Comparison of ENCODE assay signal across 1 fruit fly cellular context in genomic region chrX:6376748-6377147, dm6.
A peak's percentile ranks its signal among the peaks of the same experiment; 100 is the strongest.
TF ChIP-seq lines count a peak whose summit lies in the region.

No protein-coding gene starts in this region.

TF ChIP-seq in whole organism, embryonic, 481 proteins besides CTCF, POLR2A, EP300 and RAD21 (continued from another document):
- TF ChIP-seq CG10321 (GFP tag; IDR thresholded peaks at IDR 0.05; lab: Robert Waterston, UW) (no peak), CG32532 (GFP tag; IDR thresholded peaks at IDR 0.05; lab: Robert Waterston, UW) (no peak), CG11398 (GFP tag; optimal IDR thresholded peaks at IDR 0.05; lab: Kevin White, UChicago) (no peak), CG17361 (GFP tag; IDR thresholded peaks at IDR 0.05; lab: Robert Waterston, UW) (no peak), CG8478 (optimal IDR thresholded peaks at IDR 0.05; lab: Kevin White, UChicago) (no peak), slp2 (GFP tag; optimal IDR thresholded peaks at IDR 0.05; lab: Kevin White, UChicago) (no peak), croc (GFP tag; conservative IDR thresholded peaks at IDR 0.05; lab: Robert Waterston, UW) (no peak), chinmo (GFP tag; IDR thresholded peaks at IDR 0.05; lab: Robert Waterston, UW; ENCODE audit: partially characterized antibody) (no peak), HLH4C (GFP tag; IDR thresholded peaks at IDR 0.05; lab: Robert Waterston, UW; ENCODE audit: partially characterized antibody) (no peak), CG3838 (GFP tag; optimal IDR thresholded peaks at IDR 0.05; lab: Kevin White, UChicago) (no peak), Fer1 (GFP tag; optimal IDR thresholded peaks at IDR 0.05; lab: Kevin White, UChicago) (peak; percentile 40), ftz-f1 (GFP tag; optimal IDR thresholded peaks at IDR 0.05; lab: Kevin White, UChicago) (no peak), Nf-YB (GFP tag; optimal IDR thresholded peaks at IDR 0.05; lab: Kevin White, UChicago) (no peak), CG2889 (GFP tag; IDR thresholded peaks at IDR 0.05; lab: Robert Waterston, UW) (no peak), crol (GFP tag; IDR thresholded peaks at IDR 0.05; lab: Robert Waterston, UW) (no peak), Max (GFP tag; optimal IDR thresholded peaks at IDR 0.05; lab: Kevin White, UChicago) (no peak), Xbp1 (GFP tag; optimal IDR thresholded peaks at IDR 0.05; lab: Kevin White, UChicago) (peak; percentile 6), lola (GFP tag; optimal IDR thresholded peaks at IDR 0.05; lab: Kevin White, UChicago) (no peak), MTF-1 (GFP tag; optimal IDR thresholded peaks at IDR 0.05; lab: Kevin White, UChicago; ENCODE audit: borderline replicate concordance) (no peak), org-1 (GFP tag; optimal IDR thresholded peaks at IDR 0.05; lab: Kevin White, UChicago) (no peak), ash1 (GFP tag; optimal IDR thresholded peaks at IDR 0.05; lab: Kevin White, UChicago) (no peak), jumu (GFP tag; optimal IDR thresholded peaks at IDR 0.05; lab: Kevin White, UChicago) (no peak), Doc2 (GFP tag; IDR thresholded peaks at IDR 0.05; lab: Robert Waterston, UW) (no peak), TFAM (GFP tag; optimal IDR thresholded peaks at IDR 0.05; lab: Kevin White, UChicago) (no peak), hkb (optimal IDR thresholded peaks at IDR 0.05; lab: Kevin White, UChicago) (no peak), hkb (GFP tag; IDR thresholded peaks at IDR 0.05; lab: Robert Waterston, UW) (no peak), Trl (optimal IDR thresholded peaks at IDR 0.05; lab: Kevin White, UChicago) (no peak), Trl (GFP tag; optimal IDR thresholded peaks at IDR 0.05; lab: Kevin White, UChicago) (no peak), tin (GFP tag; optimal IDR thresholded peaks at IDR 0.05; lab: Kevin White, UChicago) (no peak), Opbp (GFP tag; IDR thresholded peaks at IDR 0.05; lab: Robert Waterston, UW; ENCODE audit: partially characterized antibody) (no peak), scrt (GFP tag; optimal IDR thresholded peaks at IDR 0.05; lab: Kevin White, UChicago) (peak; percentile 1), CG34224 (GFP tag; IDR thresholded peaks at IDR 0.05; lab: Robert Waterston, UW; ENCODE audit: partially characterized antibody) (no peak), Eip74EF (GFP tag; optimal IDR thresholded peaks at IDR 0.05; lab: Kevin White, UChicago) (no peak), Six4 (GFP tag; optimal IDR thresholded peaks at IDR 0.05; lab: Kevin White, UChicago) (no peak), H15 (GFP tag; IDR thresholded peaks at IDR 0.05; lab: Robert Waterston, UW) (no peak), disco-r (GFP tag; optimal IDR thresholded peaks at IDR 0.05; lab: Kevin White, UChicago) (no peak), CG4820 (GFP tag; optimal IDR thresholded peaks at IDR 0.05; lab: Kevin White, UChicago) (no peak), CG10209 (GFP tag; optimal IDR thresholded peaks at IDR 0.05; lab: Kevin White, UChicago) (peak; percentile 14), onecut (GFP tag; IDR thresholded peaks at IDR 0.05; lab: Robert Waterston, UW) (no peak), CG10431 (GFP tag; optimal IDR thresholded peaks at IDR 0.05; lab: Kevin White, UChicago) (no peak), stc (GFP tag; IDR thresholded peaks at IDR 0.05; lab: Robert Waterston, UW) (0 out of 2 replicates have a peak, but pooled peaks have one; percentile 14), CG2678 (tag; optimal IDR thresholded peaks at IDR 0.05; lab: Kevin White, UChicago) (peak; percentile 50), Rfx (GFP tag; IDR thresholded peaks at IDR 0.05; lab: Robert Waterston, UW) (no peak), CG7928 (GFP tag; optimal IDR thresholded peaks at IDR 0.05; lab: Kevin White, UChicago) (no peak), CG13624 (GFP tag; optimal IDR thresholded peaks at IDR 0.05; lab: Kevin White, UChicago) (no peak), unc-4 (GFP tag; IDR thresholded peaks at IDR 0.05; lab: Robert Waterston, UW; ENCODE audit: partially characterized antibody) (no peak), CG15011 (GFP tag; optimal IDR thresholded peaks at IDR 0.05; lab: Kevin White, UChicago) (no peak), CG7786 (GFP tag; optimal IDR thresholded peaks at IDR 0.05; lab: Kevin White, UChicago) (peak; percentile 17), CG11560 (tag; IDR thresholded peaks at IDR 0.05; lab: Robert Waterston, UW) (no peak), tgo (GFP tag; IDR thresholded peaks at IDR 0.05; lab: Robert Waterston, UW) (peak; percentile 26; the same call in 1 of the 3 replicates), CG4707 (GFP tag; optimal IDR thresholded peaks at IDR 0.05; lab: Kevin White, UChicago) (no peak), CG17568 (GFP tag; optimal IDR thresholded peaks at IDR 0.05; lab: Kevin White, UChicago) (no peak), CG9817 (tag; optimal IDR thresholded peaks at IDR 0.05; lab: Kevin White, UChicago) (no peak), CG8388 (GFP tag; optimal IDR thresholded peaks at IDR 0.05; lab: Kevin White, UChicago) (no peak), Oli (tag; optimal IDR thresholded peaks at IDR 0.05; lab: Kevin White, UChicago) (peak; percentile 26), cas (GFP tag; IDR thresholded peaks at IDR 0.05; lab: Robert Waterston, UW) (no peak), CG15514 (GFP tag; optimal IDR thresholded peaks at IDR 0.05; lab: Kevin White, UChicago) (no peak), CG18619 (GFP tag; optimal IDR thresholded peaks at IDR 0.05; lab: Kevin White, UChicago) (no peak), ase (GFP tag; IDR thresholded peaks at IDR 0.05; lab: Robert Waterston, UW) (no peak), p53 (GFP tag; optimal IDR thresholded peaks at IDR 0.05; lab: Kevin White, UChicago) (no peak), CG6689 (GFP tag; IDR thresholded peaks at IDR 0.05; lab: Robert Waterston, UW) (no peak), caup (GFP tag; optimal IDR thresholded peaks at IDR 0.05; lab: Kevin White, UChicago; ENCODE audit: severe bottlenecking) (no peak), CG7963 (GFP tag; IDR thresholded peaks at IDR 0.05; lab: Robert Waterston, UW; ENCODE audit: partially characterized antibody) (no peak), Deaf1 (tag; optimal IDR thresholded peaks at IDR 0.05; lab: Kevin White, UChicago) (no peak), Oaz (GFP tag; IDR thresholded peaks at IDR 0.05; lab: Robert Waterston, UW) (no peak), kay (GFP tag; optimal IDR thresholded peaks at IDR 0.05; lab: Kevin White, UChicago) (no peak), CG9876 (GFP tag; optimal IDR thresholded peaks at IDR 0.05; lab: Kevin White, UChicago) (no peak), Vsx1 (GFP tag; optimal IDR thresholded peaks at IDR 0.05; lab: Kevin White, UChicago) (no peak), twi (tag; optimal IDR thresholded peaks at IDR 0.05; lab: Kevin White, UChicago) (no peak), CG12299 (tag; optimal IDR thresholded peaks at IDR 0.05; lab: Kevin White, UChicago) (no peak), Gug (GFP tag; IDR thresholded peaks at IDR 0.05; lab: Robert Waterston, UW) (no peak), H2.0 (GFP tag; IDR thresholded peaks at IDR 0.05; lab: Robert Waterston, UW) (no peak), pho (GFP tag; optimal IDR thresholded peaks at IDR 0.05; lab: Kevin White, UChicago) (no peak), CrebB (tag; optimal IDR thresholded peaks at IDR 0.05; lab: Kevin White, UChicago) (no peak), NfI (GFP tag; optimal IDR thresholded peaks at IDR 0.05; lab: Kevin White, UChicago) (no peak), Spps (tag; optimal IDR thresholded peaks at IDR 0.05; lab: Kevin White, UChicago) (no peak), cato (GFP tag; optimal IDR thresholded peaks at IDR 0.05; lab: Kevin White, UChicago; ENCODE audit: borderline replicate concordance) (no peak), Dbx (GFP tag; IDR thresholded peaks at IDR 0.05; lab: Robert Waterston, UW) (no peak), Ets65A (GFP tag; lab: Kevin White, UChicago) (no peak), CG11247 (GFP tag; IDR thresholded peaks at IDR 0.05; lab: Robert Waterston, UW) (no peak), CG12744 (GFP tag; optimal IDR thresholded peaks at IDR 0.05; lab: Kevin White, UChicago) (no peak), C15 (GFP tag; IDR thresholded peaks at IDR 0.05; lab: Robert Waterston, UW) (no peak), CG6254 (GFP tag; optimal IDR thresholded peaks at IDR 0.05; lab: Kevin White, UChicago) (no peak), Antp (GFP tag; optimal IDR thresholded peaks at IDR 0.05; lab: Kevin White, UChicago) (peak; percentile 12), Bteb2 (GFP tag; optimal IDR thresholded peaks at IDR 0.05; lab: Kevin White, UChicago) (no peak), pan (optimal IDR thresholded peaks at IDR 0.05; lab: Kevin White, UChicago) (no peak), pan (GFP tag; optimal IDR thresholded peaks at IDR 0.05 in 1 of 2, IDR thresholded peaks at IDR 0.05 in 1 of 2) (no peak), unpg (GFP tag; optimal IDR thresholded peaks at IDR 0.05; lab: Kevin White, UChicago) (no peak), cg (GFP tag; optimal IDR thresholded peaks at IDR 0.05; lab: Kevin White, UChicago) (no peak), chm (GFP tag; IDR thresholded peaks at IDR 0.05; lab: Robert Waterston, UW) (no peak), az2 (GFP tag; optimal IDR thresholded peaks at IDR 0.05; lab: Kevin White, UChicago) (no peak), CG14441 (GFP tag; IDR thresholded peaks at IDR 0.05; lab: Robert Waterston, UW) (no peak), CG8281 (tag; optimal IDR thresholded peaks at IDR 0.05; lab: Kevin White, UChicago) (no peak), bab2 (GFP tag; optimal IDR thresholded peaks at IDR 0.05; lab: Kevin White, UChicago) (no peak), Dp (GFP tag; optimal IDR thresholded peaks at IDR 0.05; lab: Kevin White, UChicago) (no peak), ci (GFP tag; IDR thresholded peaks at IDR 0.05; lab: Robert Waterston, UW) (0 out of 3 replicates have a peak, but pooled peaks have one; percentile 35), CG14667 (GFP tag; IDR thresholded peaks at IDR 0.05; lab: Robert Waterston, UW) (no peak), Lpt (GFP tag; optimal IDR thresholded peaks at IDR 0.05; lab: Kevin White, UChicago) (no peak), CG11723 (GFP tag; optimal IDR thresholded peaks at IDR 0.05; lab: Kevin White, UChicago) (no peak), CG7357 (GFP tag; IDR thresholded peaks at IDR 0.05; lab: Robert Waterston, UW) (no peak), pros (GFP tag; optimal IDR thresholded peaks at IDR 0.05; lab: Kevin White, UChicago) (no peak), btn (GFP tag; optimal IDR thresholded peaks at IDR 0.05; lab: Kevin White, UChicago) (no peak), en (GFP tag; optimal IDR thresholded peaks at IDR 0.05; lab: Kevin White, UChicago) (no peak), crp (GFP tag; optimal IDR thresholded peaks at IDR 0.05; lab: Kevin White, UChicago) (no peak), CG6791 (GFP tag; IDR thresholded peaks at IDR 0.05; lab: Robert Waterston, UW; ENCODE audit: partially characterized antibody) (no peak), kah (GFP tag; optimal IDR thresholded peaks at IDR 0.05; lab: Kevin White, UChicago) (no peak), tx (GFP tag; optimal IDR thresholded peaks at IDR 0.05; lab: Kevin White, UChicago) (no peak), CG33213 (GFP tag; optimal IDR thresholded peaks at IDR 0.05; lab: Kevin White, UChicago) (no peak), Hr39 (optimal IDR thresholded peaks at IDR 0.05; lab: Kevin White, UChicago) (no peak), CG15269 (tag; optimal IDR thresholded peaks at IDR 0.05; lab: Kevin White, UChicago) (peak; percentile 39), Ssrp (tag; optimal IDR thresholded peaks at IDR 0.05; lab: Kevin White, UChicago) (no peak), CG2199 (GFP tag; IDR thresholded peaks at IDR 0.05; lab: Robert Waterston, UW) (no peak), pb (GFP tag; optimal IDR thresholded peaks at IDR 0.05; lab: Kevin White, UChicago) (no peak), oc (tag; optimal IDR thresholded peaks at IDR 0.05; lab: Kevin White, UChicago) (no peak), CG7745 (tag; optimal IDR thresholded peaks at IDR 0.05; lab: Kevin White, UChicago) (no peak), gro (GFP tag; optimal IDR thresholded peaks at IDR 0.05; lab: Kevin White, UChicago) (no peak), zfh2 (GFP tag; optimal IDR thresholded peaks at IDR 0.05; lab: Kevin White, UChicago) (no peak), NC2α (GFP tag; optimal IDR thresholded peaks at IDR 0.05; lab: Kevin White, UChicago) (no peak), Ada2b (GFP tag; IDR thresholded peaks at IDR 0.05; lab: Robert Waterston, UW) (no peak), Atf-2 (GFP tag; optimal IDR thresholded peaks at IDR 0.05; lab: Kevin White, UChicago) (no peak), CG3847 (GFP tag; IDR thresholded peaks at IDR 0.05; lab: Robert Waterston, UW) (no peak), CG17186 (GFP tag; optimal IDR thresholded peaks at IDR 0.05; lab: Kevin White, UChicago) (no peak)
